Worm (Caenorhabditis elegans): Measurements from ENCODE around the gene tmed-1.
A peak's percentile ranks its signal among the peaks of the same experiment; 100 is the strongest.

Gene tmed-1

DNA sequence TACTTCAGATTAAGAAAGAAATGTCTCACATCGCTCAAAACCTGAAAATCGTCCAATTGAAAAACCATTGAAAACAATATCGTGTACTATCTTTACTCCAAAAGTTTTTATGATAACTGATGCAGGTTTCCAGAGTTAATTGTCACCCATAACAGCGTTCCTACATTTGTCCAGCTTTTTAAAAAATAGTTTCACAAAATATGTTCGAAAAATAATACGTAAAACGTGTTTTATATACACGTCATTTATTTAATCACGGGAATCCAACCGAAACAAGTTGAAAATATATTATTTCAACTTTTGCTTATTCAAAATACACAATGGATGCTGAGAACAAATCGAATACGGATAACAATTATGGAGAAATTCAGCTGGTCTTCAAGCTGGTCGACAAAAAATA, 2.5 kb downstream of the tmed-1 start, which contains the start of gene K08E4.7:
TSS of gene K08E4.7 (plus strand) at position 301 of the 400 bp plus-strand sequence.
- TF ChIP-seq F57C9.4 (tag; optimal IDR thresholded peaks at IDR 0.05) (no peak), Y95B8A.8 (GFP tag; IDR thresholded peaks at IDR 0.05) (no peak), attf-3 (GFP tag; conservative IDR thresholded peaks at IDR 0.05) (no peak), efl-1 (GFP tag; optimal IDR thresholded peaks at IDR 0.05) (no peak), mcd-1 (GFP tag; IDR thresholded peaks at IDR 0.05) (no peak)

DNA sequence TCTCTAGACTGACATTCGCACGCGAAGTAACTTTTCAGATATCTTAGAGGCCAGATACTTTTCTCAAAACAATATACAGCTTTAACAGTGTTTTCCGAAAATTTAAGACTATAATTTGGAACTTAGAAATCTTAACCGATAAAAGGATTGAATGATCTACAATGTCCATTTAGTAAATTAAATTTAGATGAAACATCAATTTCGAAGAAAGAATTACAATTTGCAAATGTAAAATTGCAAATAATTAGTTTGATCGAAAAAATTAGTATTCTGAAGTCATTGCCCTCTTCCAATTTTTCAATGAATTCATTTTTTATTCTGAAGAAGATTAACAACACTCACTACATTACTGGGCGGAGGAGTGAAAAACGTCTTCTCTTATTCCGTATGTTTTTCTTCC, 9.4 kb downstream of the tmed-1 start, which contains the start of gene bath-37:
TSS of gene bath-37 (plus strand) at position 301 of the 400 bp plus-strand sequence.
- TF ChIP-seq nfya-2 (GFP tag; IDR thresholded peaks at IDR 0.05), result no peak
- TF ChIP-seq attf-3 (GFP tag; conservative IDR thresholded peaks at IDR 0.05), result no peak
- no peak for TF ChIP-seq athp-1 (tag; optimal IDR thresholded peaks at IDR 0.05)
- TF ChIP-seq lin-54 (GFP tag; optimal IDR thresholded peaks at IDR 0.05), result no peak
- TF ChIP-seq lir-1 (GFP tag; conservative IDR thresholded peaks at IDR 0.05), result no peak
- TF ChIP-seq F33H1.4 (GFP tag; IDR thresholded peaks at IDR 0.05), result no peak

DNA sequence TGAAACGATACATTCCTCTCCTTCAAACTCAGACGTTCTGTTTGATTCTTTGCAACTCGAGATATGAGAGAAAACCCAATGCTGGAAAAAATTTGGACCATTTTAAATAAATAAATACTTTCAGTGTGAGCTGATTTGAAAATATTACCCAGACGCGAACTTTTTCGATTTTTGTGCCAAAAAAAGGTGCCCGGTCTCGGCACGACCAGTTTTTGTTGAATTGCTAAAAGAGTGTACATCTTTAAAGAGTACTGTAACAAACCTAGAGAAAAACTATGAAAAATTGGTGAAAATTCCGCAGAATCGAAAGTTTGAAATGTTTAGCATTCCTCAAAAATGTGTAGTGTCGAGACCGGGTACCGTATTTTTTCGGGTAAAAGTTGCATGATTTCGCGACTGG, 16.7 kb downstream of the tmed-1 start, which contains the start of gene K08E4.8:
TSS of gene K08E4.8 (minus strand) at position 101 of the 400 bp plus-strand sequence.
- TF ChIP-seq snpc-1.1 (tag; optimal IDR thresholded peaks at IDR 0.05; ENCODE audit: insufficient read depth), result no peak
- no peak for TF ChIP-seq ztf-3 (GFP tag; optimal IDR thresholded peaks at IDR 0.05)
- TF ChIP-seq hsf-1 (GFP tag; IDR thresholded peaks at IDR 0.05), result no peak
- TF ChIP-seq ceh-27 (GFP tag; optimal IDR thresholded peaks at IDR 0.05), result no peak
- TF ChIP-seq ztf-28 (GFP tag; IDR thresholded peaks at IDR 0.05), result no peak
- TF ChIP-seq fkh-3 (tag; optimal IDR thresholded peaks at IDR 0.05), result no peak
- TF ChIP-seq lsl-1 (GFP tag; optimal IDR thresholded peaks at IDR 0.05), result no peak
- no peak for TF ChIP-seq rec-8 (tag; optimal IDR thresholded peaks at IDR 0.05)
- no peak for TF ChIP-seq ekl-4 (GFP tag; IDR thresholded peaks at IDR 0.05)
- no peak for TF ChIP-seq nhr-90 (tag; optimal IDR thresholded peaks at IDR 0.05)
- no peak for TF ChIP-seq cebp-1 (GFP tag; IDR thresholded peaks at IDR 0.05)
- TF ChIP-seq cebp-1 (tag; optimal IDR thresholded peaks at IDR 0.05), result no peak
- no peak for TF ChIP-seq sptf-2 (GFP tag; optimal IDR thresholded peaks at IDR 0.05)
- no peak for TF ChIP-seq Y79H2A.3 (GFP tag; conservative IDR thresholded peaks at IDR 0.05)

DNA sequence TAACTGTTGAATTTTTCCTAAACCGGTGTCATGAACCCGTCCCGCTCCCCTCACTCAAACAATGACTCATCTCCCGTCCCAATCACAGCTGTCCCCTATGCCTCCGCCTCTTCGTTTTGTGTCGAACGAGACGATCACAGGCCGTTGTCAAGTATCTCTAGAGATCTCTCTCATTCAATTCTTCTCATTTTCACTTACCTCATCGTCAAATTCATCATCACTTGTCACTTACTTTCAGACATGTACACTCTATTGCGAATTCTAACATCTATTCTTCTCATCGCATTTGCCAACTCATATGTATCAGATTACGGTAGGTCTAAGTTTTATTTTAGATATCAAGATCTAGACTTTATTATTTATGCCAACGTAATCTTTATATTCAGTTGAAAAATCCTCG, 20.5 kb downstream of the tmed-1 start, which contains the start of gene K08E4.3:
TSS of gene K08E4.3 (plus strand) at position 235 of the 400 bp plus-strand sequence.
- TF ChIP-seq ztf-25 (GFP tag; IDR thresholded peaks at IDR 0.05) (no peak), ztf-18 (tag; optimal IDR thresholded peaks at IDR 0.05) (no peak), lin-26 (GFP tag; IDR thresholded peaks at IDR 0.05) (no peak), T26A5.8 (tag; optimal IDR thresholded peaks at IDR 0.05) (no peak), F23B12.7 (tag; optimal IDR thresholded peaks at IDR 0.05; ENCODE audit: insufficient read depth) (no peak), ztf-3 (GFP tag; optimal IDR thresholded peaks at IDR 0.05) (no peak), ztf-28 (GFP tag; IDR thresholded peaks at IDR 0.05) (no peak), die-1 (tag; optimal IDR thresholded peaks at IDR 0.05) (no peak), somi-1 (GFP tag; optimal IDR thresholded peaks at IDR 0.05) (no peak), hsf-1 (GFP tag; IDR thresholded peaks at IDR 0.05) (no peak)

DNA sequence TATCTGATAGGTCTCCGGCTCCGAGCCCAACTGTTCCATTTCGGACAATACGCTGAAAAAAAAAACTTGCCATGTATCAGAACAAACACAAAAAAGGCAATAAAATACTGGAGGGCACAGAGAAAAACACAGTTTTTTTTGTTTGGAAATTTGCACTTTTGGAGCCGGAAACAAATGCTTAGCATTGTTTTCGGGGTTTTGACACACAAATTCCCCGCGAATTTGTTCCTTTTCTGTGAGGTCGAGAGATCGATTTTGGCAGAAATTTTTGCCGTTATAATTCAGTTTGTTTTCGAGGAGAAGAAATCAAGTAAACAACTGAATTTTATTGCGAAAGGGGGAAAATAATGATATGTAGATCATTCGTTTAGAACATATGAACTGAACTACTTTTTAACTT, 21.4 kb downstream of the tmed-1 start, which contains the start of gene K08E4.2:
TSS of gene K08E4.2 (minus strand) at position 54 of the 400 bp plus-strand sequence.
- TF ChIP-seq madf-6 (GFP tag; IDR thresholded peaks at IDR 0.05) (peak; percentile 57; the same call in 1 of the 2 replicates), ceh-91 (GFP tag; IDR thresholded peaks at IDR 0.05) (0 out of 2 replicates have a peak, but pooled peaks have one; percentile 8), bed-2 (GFP tag; IDR thresholded peaks at IDR 0.05) (no peak), F55B11.4 (tag; optimal IDR thresholded peaks at IDR 0.05; ENCODE audit: borderline replicate concordance, insufficient read depth) (no peak), dox-1 (GFP tag; IDR thresholded peaks at IDR 0.05) (no peak), zim-3 (tag; optimal IDR thresholded peaks at IDR 0.05) (no peak), K12H6.12 (tag; optimal IDR thresholded peaks at IDR 0.05) (no peak), ceh-40 (GFP tag; IDR thresholded peaks at IDR 0.05) (no peak), F33H1.4 (GFP tag; IDR thresholded peaks at IDR 0.05) (no peak), sea-2 (GFP tag; IDR thresholded peaks at IDR 0.05) (no peak), hsf-1 (GFP tag; IDR thresholded peaks at IDR 0.05) (no peak), xnd-1 (tag; optimal IDR thresholded peaks at IDR 0.05) (peak; percentile 28), madf-8 (GFP tag; conservative IDR thresholded peaks at IDR 0.05) (0 out of 2 replicates have a peak, but pooled peaks have one; percentile 18), pbrm-1 (GFP tag; IDR thresholded peaks at IDR 0.05) (no peak), efl-1 (GFP tag; optimal IDR thresholded peaks at IDR 0.05) (peak; percentile 58)
